Fruit fly (Drosophila melanogaster) whole organism: ENCODE data around the gene CG32037.
A peak's percentile ranks its signal among the peaks of the same experiment; 100 is the strongest.

Experiments
- CG8478 ChIP-seq: fragments of >200 bp; optimal IDR thresholded peaks from 2 replicates; lab custom pipeline; 2018; ENCODE audit warnings: inconsistent platforms
- Dll ChIP-seq: fragments of >200 bp; optimal IDR thresholded peaks from 2 replicates; lab custom pipeline; 2017
- EcR ChIP-seq, 2 experiments: fragments of >200 bp; optimal IDR thresholded peaks; 2 replicates each; lab custom pipeline; 2017; ENCODE audit warnings: missing biosample characterization in 2 of 2, missing genetic modification characterization in 2 of 2, missing genetic modification reagents in 2 of 2
- pan ChIP-seq: fragments of >200 bp; optimal IDR thresholded peaks from 2 replicates; lab custom pipeline; 2017
- psq ChIP-seq: fragments of >200 bp; optimal IDR thresholded peaks from 2 replicates; lab custom pipeline; 2017
- usp ChIP-seq: fragments of >200 bp; optimal IDR thresholded peaks from 2 replicates; lab custom pipeline; 2017; ENCODE audit warnings: missing biosample characterization, missing genetic modification characterization, mixed read lengths

The CG32037 gene

DNA sequence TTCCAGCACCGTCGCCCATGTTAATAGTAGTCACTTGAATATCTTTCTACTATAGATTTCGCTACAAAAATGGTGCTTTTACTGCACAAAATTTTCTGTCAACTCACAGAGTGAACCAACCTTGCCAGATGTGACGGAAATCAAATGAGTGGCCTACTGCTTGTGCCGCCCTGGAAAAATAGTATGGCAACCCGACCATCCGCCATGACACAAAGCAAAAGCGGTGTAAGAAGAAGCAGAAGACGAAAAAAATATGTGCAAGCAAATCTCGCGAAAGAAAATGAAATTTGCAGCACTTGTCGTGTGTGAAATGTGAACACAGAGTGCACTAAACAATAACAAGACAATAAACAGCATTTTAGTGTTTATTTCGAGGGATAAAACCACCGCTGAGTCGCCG is 15.2 kb downstream of the CG32037 start, which contains the start of the genes Uch-L5 and Jarid2:
TSS of gene Uch-L5 (minus strand) at position 137 of the 400 bp plus-strand sequence.
TSS of gene Jarid2 (plus strand) at position 210 of the 400 bp plus-strand sequence.
- TF ChIP-seq pan (lab: Kevin White, UChicago) (no peak), CG8478 (lab: Kevin White, UChicago) (no peak), psq (lab: Kevin White, UChicago) (no peak), EcR (GFP tag; optimal IDR thresholded peaks at IDR 0.05; lab: Kevin White, UChicago) (no peak), usp (no peak), Dll (lab: Kevin White, UChicago) (no peak)

DNA sequence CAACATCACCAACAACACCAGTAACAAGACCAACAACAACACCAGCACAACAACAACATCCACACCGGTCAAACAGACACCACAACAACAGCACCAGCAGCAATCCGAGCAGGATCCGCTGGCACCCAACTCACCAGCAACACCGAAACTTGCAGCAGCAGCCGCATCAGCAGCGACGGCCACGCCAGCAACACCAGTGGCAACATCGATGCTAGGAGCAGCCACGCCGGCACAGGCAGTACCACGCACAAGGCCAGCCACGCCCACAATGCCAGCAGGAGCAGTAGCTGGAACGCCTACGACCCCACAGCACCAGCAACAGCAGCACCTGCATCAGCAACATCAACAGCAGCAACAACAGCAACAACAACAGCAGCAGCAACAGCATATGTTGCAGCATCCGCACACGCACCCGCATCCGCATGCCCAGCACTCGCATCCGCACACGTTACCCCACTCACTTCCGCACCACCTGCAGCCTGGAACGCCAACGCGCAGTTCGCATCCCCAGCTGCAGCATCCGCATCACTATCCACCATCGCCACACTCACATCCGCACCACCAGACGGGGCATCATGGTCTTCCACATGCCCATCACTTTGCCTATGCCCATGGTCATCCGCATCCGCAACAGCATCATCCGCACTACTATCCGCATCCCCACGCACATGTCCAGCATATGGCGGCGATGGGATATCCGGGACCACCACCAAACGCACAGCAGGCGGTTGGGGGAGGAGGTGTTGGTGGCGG is 20.7 kb downstream of the CG32037 start:
- TF ChIP-seq Dll (lab: Kevin White, UChicago) (no peak), psq (lab: Kevin White, UChicago) (no peak), CG8478 (lab: Kevin White, UChicago) (no peak), EcR (GFP tag; optimal IDR thresholded peaks at IDR 0.05; lab: Kevin White, UChicago) (no peak)

DNA sequence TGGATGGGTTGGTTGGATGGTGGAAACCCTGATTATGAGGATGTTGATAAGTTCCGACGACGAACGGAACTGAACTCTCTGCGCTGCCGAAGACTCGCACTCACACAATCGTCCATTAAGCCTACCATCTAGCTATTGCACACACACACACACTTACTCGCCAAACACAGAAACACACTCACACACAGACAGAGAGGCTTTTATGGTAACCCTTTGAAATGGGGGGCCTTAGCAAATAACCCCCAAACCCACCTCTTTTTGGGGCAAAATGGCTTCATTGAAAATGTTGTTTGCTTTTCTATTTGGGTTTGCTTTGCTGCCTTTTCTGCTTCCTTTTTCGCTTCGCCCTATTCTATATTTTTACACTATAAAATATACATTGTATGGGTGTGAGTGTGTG is 22.9 kb downstream of the CG32037 start:
- no peak for TF ChIP-seq psq (lab: Kevin White, UChicago)
- no peak for TF ChIP-seq usp
- TF ChIP-seq Dll (lab: Kevin White, UChicago): no peak
- no peak for TF ChIP-seq CG8478 (lab: Kevin White, UChicago)
- TF ChIP-seq pan (lab: Kevin White, UChicago): no peak
- TF ChIP-seq EcR (GFP tag; optimal IDR thresholded peaks at IDR 0.05; lab: Kevin White, UChicago): no peak

DNA sequence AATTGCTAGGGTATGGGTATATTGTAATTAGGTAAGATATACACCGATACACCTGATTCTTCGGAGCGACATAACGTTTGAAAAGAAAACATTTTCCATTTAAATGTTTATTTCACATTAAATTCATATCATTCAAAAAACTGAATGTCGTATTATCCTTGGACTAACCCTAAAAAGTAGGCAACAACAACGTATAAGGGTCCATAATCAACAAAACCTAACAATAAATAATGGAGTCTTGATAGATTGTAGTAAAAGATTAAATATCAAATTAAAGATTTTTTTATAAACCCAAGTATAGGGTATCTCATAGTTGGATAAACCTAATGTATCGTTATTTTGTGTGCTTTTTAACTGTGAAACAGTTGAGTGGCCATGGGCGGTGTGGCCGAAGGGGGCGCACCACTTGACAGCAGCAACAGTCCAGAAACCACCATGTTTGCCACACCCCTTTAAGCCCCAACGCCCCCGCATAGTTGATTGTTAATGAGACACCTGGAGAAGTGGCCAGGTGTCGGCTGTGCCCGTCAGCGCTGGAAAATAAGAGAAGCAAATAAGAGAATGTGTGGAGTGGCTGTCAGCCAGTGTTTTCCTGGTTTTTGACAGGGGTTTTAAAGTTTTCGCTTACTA is 23.6 kb downstream of the CG32037 start:
- peak; percentile 68 for TF ChIP-seq pan (lab: Kevin White, UChicago)
- no peak for TF ChIP-seq Dll (lab: Kevin White, UChicago)
- no peak for TF ChIP-seq psq (lab: Kevin White, UChicago)

DNA sequence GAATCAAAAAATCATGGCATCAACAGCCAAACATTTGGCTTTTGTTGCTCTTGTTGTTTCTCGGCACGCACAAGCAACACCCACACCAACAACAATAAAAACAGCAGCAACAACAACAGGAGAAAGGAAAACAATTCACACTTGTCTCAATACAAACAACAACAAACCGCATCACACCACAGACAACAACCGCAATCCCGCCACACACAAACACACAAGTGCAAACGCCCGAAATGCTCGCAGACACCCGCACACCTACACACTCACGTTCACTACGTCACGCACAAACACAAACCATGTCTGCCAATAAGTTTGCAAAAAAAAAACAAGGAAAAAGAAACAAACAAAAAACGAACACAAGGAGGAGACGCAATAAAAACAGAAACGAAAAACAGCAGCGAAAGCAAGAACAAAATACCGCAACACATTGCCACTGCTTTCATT is 24.2 kb downstream of the CG32037 start:
- TF ChIP-seq usp (no peak), EcR (GFP tag; optimal IDR thresholded peaks at IDR 0.05; lab: Kevin White, UChicago) (no peak), CG8478 (lab: Kevin White, UChicago) (no peak), Dll (lab: Kevin White, UChicago) (no peak), psq (lab: Kevin White, UChicago) (no peak), pan (lab: Kevin White, UChicago) (no peak)

DNA sequence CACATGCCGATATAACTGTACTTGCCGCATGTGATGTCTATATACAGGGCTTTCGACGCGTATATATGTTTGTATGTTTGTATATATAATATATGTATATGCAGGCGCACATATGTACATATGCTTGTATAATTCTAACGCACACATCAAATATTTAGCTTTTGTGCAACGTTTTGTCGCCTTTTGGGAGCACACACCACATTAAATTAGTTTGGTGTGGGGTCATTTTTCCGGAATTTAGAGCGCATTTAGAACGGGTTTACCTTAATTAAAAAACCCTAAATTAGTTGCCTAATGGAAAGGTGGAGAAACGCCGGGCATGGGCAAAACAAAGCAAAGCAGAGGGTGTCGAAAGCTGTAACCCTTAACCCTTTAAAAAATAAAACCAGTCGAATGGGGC is 24.7 kb downstream of the CG32037 start:
- TF ChIP-seq pan (lab: Kevin White, UChicago) (no peak), CG8478 (lab: Kevin White, UChicago) (no peak), usp (no peak), Dll (lab: Kevin White, UChicago) (no peak), psq (lab: Kevin White, UChicago) (no peak), EcR (GFP tag; optimal IDR thresholded peaks at IDR 0.05; lab: Kevin White, UChicago) (no peak)

- TF ChIP-seq Dll (lab: Kevin White, UChicago) (no peak), psq (lab: Kevin White, UChicago) (no peak), pan (lab: Kevin White, UChicago) (no peak), usp (no peak), EcR (GFP tag; optimal IDR thresholded peaks at IDR 0.05; lab: Kevin White, UChicago) (no peak), CG8478 (lab: Kevin White, UChicago) (no peak)
These were observed 25.4 kb downstream of the CG32037 start for dm6 chr3L:9466595-9466994.

dm6 chr3L:9465652-9466244 is 26.3 kb downstream of the CG32037 start:
- no peak for TF ChIP-seq Dll (lab: Kevin White, UChicago)
- no peak for TF ChIP-seq CG8478 (lab: Kevin White, UChicago)

DNA sequence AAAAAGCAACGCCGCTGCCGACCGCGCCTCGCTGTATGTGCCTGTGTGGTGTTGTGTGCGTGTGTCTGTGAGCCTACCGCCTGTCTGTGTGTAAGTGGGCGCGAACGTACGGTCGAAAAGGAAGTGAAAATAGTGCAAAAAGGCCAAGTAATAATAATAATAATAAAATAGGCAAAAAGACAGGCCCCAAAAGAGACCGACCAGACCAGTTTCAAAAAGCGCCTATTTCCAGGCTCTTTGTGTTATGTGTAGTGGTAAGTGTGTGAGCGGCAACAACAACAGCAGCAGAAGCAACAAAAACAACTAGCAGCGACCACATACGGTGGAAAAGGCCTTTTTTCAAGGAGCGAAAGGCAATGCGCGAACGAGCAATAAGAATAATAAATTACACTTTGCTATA is 29.2 kb downstream of the CG32037 start:
- no peak for TF ChIP-seq pan (lab: Kevin White, UChicago)
- no peak for TF ChIP-seq psq (lab: Kevin White, UChicago)
- TF ChIP-seq usp: no peak
- TF ChIP-seq CG8478 (lab: Kevin White, UChicago): no peak
- TF ChIP-seq EcR (GFP tag; optimal IDR thresholded peaks at IDR 0.05; lab: Kevin White, UChicago): no peak
- no peak for TF ChIP-seq Dll (lab: Kevin White, UChicago)

- TF ChIP-seq pan (lab: Kevin White, UChicago) (no peak), Dll (lab: Kevin White, UChicago) (peak; percentile 41)
These were observed 29.7 kb downstream of the CG32037 start for dm6 chr3L:9462247-9462769.

DNA sequence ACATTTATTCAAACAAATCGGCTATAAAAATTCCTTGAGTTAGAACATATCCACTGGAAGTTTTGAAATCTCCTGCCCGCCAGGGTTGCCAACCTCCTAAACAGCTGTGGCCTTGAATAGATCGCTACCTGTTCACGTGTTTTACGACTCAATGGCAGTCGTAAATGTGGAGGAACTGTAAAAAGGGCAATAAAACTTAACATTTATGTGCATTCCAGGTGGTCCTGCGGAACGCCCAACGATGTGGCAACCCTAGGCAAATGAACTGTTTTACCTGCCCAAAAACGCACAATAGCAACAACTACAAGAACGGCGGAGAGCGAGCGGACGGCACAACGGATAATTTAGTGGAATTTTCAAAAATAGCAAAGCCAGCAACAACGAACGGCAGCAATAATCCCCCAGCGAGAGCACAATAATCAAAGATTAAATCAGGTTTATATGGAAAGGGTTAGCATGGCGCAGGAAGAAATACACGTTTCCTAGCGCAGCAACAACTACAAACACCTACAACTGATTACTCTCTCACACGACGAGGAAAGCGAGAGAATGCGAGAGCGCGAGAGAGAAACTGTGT is 30.3 kb downstream of the CG32037 start:
- TF ChIP-seq psq (lab: Kevin White, UChicago): no peak
- no peak for TF ChIP-seq CG8478 (lab: Kevin White, UChicago)
- TF ChIP-seq pan (lab: Kevin White, UChicago): no peak
- TF ChIP-seq usp: no peak
- no peak for TF ChIP-seq Dll (lab: Kevin White, UChicago)
- TF ChIP-seq EcR (GFP tag; optimal IDR thresholded peaks at IDR 0.05; lab: Kevin White, UChicago): no peak
